Worm (Caenorhabditis elegans) whole organism, L4/young adult: ENCODE results near the gene F52E1.14.

Experiments used
- W03F9.2 ChIP-seq: fragments of 150-350 bp; optimal IDR thresholded peaks from 2 replicates; lab custom pipeline; 2014; ENCODE audit warnings: missing biosample characterization, missing genetic modification characterization
- dao-5 ChIP-seq: sonication (generic microtip); optimal IDR thresholded peaks from 2 replicates; lab custom pipeline; 2016; ENCODE audit warnings: missing genotype, missing genetic modification characterization, moderate library complexity, missing compliant biosample characterization
- him-1 ChIP-seq: sonication (generic microtip); optimal IDR thresholded peaks from 2 replicates; lab custom pipeline; 2016; ENCODE audit warnings: missing genotype, missing genetic modification reagents, missing genetic modification characterization, missing compliant biosample characterization

The F52E1.14 gene

DNA sequence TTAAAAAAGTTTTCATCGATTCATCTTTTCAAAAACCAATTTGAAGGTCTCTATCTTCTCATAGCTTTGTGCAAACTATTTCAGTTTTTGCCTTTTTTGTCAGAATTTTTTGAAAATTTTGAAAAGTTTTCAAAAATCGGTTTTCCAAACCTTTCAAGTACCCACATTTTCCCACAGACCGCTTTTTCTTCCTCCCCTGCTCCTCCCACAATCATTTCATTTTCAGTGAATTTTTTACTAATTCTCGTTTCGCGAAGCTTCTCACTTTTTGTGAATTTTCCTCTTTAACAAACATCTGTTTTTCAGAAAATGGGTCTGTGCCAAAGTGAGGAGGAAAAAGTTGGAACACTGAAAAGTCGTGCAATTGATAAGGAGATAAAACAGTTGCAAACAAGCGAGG is 13.0 kb upstream of the F52E1.14 start, which contains the start of gene gpa-2:
Gene gpa-2 (plus strand): TSS at position 301 of the 400 bp plus-strand sequence.
- no peak for TF ChIP-seq him-1 (tag; lab: Kevin White, UChicago)
- no peak for TF ChIP-seq dao-5 (tag; lab: Kevin White, UChicago)
- TF ChIP-seq W03F9.2 (tag; lab: Kevin White, UChicago) = no peak

DNA sequence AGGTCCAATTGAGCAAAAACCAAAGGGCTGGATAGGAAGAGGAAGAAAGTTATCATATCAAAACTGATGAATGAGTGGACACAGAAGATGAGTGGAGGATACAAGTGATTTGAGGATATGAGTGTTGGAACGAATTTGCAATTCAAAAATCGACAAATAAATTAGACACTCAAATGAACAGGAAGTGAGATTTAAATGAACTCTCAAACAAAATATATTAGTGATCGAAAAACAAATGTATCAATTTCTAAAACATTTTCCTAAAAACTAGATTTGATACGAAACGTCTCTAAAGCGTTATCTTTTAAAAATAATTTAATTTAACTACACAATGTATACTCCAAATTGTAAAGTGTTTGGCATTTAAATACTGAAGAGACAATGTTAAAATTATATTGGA is 8.3 kb upstream of the F52E1.14 start, which contains the start of gene F38E1.10:
Gene F38E1.10 (minus strand): TSS at position 101 of the 400 bp plus-strand sequence.
- TF ChIP-seq dao-5 (tag; lab: Kevin White, UChicago) (no peak), W03F9.2 (tag; lab: Kevin White, UChicago) (no peak), him-1 (tag; lab: Kevin White, UChicago) (no peak)

DNA sequence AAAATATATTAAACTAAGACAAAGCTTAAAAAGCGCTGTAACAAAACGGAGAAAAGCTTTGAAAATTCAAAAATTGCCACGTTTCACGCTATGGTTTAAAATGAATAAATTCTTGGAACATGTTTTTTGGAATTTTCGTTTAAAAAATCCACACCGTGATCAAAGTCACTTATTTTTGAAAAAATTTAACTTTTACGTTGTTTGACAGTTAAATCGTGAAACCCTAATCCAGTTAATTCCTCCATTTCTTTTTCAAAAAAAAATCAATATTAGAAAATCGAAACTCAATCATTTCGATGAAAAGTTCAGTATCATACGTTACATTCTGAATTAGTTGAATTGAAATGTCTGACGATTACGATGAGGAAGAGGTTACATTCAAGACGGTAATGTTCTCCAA is 7.9 kb upstream of the F52E1.14 start, which contains the start of gene F38E1.3:
Gene F38E1.3 (plus strand): TSS at position 301 of the 400 bp plus-strand sequence.
- TF ChIP-seq W03F9.2 (tag; lab: Kevin White, UChicago) = no peak
- TF ChIP-seq dao-5 (tag; lab: Kevin White, UChicago) = no peak
- TF ChIP-seq him-1 (tag; lab: Kevin White, UChicago) = no peak

DNA sequence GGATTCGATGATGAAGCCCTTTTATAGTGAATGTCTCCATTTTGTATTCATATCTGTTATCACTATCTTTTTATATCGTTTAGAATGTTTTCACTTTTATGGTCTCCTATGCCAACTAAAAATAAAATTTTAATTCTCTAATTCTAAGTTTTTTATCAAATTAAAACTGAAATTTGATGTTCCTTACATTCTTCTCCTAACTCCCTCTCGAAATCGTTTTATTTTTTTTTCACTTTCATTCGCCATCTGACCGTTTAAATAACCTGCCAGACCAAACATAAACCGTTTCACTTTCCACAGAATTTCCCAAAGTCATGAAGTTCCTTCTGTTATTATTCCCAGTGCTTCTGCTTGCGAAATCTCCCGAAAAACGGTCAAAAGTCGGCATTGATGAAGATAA is 4.5 kb upstream of the F52E1.14 start, which contains the start of gene F52E1.5:
Gene F52E1.5 (plus strand): TSS at position 301 of the 400 bp plus-strand sequence.
- TF ChIP-seq dao-5 (tag; lab: Kevin White, UChicago) = no peak
- no peak for TF ChIP-seq him-1 (tag; lab: Kevin White, UChicago)
- TF ChIP-seq W03F9.2 (tag; lab: Kevin White, UChicago) = no peak

DNA sequence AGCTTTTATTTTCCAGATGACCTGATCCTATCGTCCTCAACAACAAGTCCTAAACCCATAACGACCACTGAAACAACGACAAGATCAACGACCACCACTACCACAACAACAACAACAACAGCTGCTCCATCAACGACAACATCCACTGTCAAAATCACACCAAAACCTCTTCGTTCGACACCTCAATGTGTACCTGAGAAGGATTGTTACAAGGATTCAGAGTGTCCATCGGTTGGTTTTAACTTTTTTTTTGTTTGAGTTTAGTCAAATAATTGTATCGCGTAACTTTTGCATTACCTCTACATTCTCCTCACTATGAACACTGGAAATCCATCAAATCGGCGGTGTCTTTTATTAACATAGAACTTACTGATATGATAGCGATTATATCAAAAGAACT is 3.6 kb upstream of the F52E1.14 start:
- no peak for TF ChIP-seq him-1 (tag; lab: Kevin White, UChicago)
- no peak for TF ChIP-seq dao-5 (tag; lab: Kevin White, UChicago)
- TF ChIP-seq W03F9.2 (tag; lab: Kevin White, UChicago) = no peak

DNA sequence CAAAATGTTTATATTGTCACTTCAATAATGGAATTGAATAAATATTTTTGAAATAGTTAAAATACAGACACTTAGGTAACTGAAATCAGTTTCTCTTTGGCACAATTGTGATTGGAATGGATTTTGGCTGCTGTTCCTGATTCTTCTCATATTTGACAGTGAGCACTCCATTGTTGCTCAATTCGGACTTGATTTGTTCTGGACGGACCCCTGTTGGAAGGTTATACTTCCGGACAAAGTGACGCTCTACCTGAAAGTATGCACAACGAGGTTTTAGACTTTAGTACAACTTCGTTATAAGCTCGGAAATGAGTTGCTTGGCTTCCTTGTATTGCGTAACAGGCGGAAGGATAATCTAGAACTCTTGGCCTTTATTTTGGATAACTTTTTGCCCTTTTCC is 1.1 kb downstream of the F52E1.14 start:
- TF ChIP-seq him-1 (tag; lab: Kevin White, UChicago) = no peak
- no peak for TF ChIP-seq W03F9.2 (tag; lab: Kevin White, UChicago)

DNA sequence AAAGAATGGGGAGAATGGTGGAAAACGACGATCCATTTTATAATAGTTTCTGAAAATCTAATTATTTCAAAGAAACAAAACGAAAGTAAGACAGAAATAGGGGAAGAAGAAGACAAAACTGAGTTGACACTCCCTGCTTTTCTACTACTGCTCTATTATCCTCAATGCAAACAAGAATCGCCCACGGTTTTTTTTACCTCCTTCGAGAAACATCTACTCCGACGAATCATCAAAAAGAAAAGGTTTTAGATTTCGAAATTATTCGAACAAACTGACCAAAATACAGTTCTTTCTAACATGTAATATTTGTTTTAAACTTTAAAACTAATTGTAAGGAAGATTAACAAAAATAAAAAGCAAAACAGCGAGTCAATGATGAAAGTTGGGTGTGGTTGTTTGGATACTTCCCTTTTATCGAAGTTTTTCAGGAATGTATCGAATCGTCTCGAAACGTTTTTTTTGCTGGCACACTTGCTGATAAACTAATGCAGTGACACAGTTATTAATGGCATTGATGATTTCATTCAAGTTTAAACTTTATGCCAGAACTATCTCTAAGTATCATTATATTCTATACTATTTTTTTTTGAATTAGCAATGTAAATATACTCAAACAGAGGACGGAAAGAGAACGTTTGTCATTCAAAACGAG is 2.3 kb downstream of the F52E1.14 start, which contains the start of gene hsp-17:
Gene hsp-17 (minus strand): TSS at position 51 of the 652 bp plus-strand sequence.
- TF ChIP-seq W03F9.2 (tag; lab: Kevin White, UChicago) = no peak
- TF ChIP-seq dao-5 (tag; lab: Kevin White, UChicago) = no peak
- TF ChIP-seq him-1 (tag; lab: Kevin White, UChicago) = no peak

DNA sequence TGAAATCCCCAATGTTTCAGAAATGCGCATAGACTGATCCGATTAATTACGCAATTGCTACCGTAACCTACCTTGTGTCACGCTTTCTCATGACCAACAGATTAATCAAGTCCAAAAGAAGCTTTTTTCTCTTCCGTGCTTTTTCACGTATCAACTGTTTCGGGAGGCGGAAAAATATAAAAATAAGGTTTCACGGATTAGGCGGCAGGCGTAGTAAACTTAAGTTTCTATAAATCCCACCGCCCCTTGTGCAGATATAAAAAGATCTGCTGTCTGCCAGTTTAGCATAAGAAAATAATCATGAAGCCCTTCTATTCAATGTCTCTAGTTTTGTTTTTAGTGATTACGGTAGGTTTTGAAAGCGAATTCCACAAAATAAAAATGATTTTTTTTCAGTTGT is 3.3 kb downstream of the F52E1.14 start, which contains the start of gene gcy-7:
Gene gcy-7 (plus strand): TSS at position 301 of the 400 bp plus-strand sequence.
- TF ChIP-seq him-1 (tag; lab: Kevin White, UChicago) (no peak), dao-5 (tag; lab: Kevin White, UChicago) (no peak), W03F9.2 (tag; lab: Kevin White, UChicago) (no peak)

DNA sequence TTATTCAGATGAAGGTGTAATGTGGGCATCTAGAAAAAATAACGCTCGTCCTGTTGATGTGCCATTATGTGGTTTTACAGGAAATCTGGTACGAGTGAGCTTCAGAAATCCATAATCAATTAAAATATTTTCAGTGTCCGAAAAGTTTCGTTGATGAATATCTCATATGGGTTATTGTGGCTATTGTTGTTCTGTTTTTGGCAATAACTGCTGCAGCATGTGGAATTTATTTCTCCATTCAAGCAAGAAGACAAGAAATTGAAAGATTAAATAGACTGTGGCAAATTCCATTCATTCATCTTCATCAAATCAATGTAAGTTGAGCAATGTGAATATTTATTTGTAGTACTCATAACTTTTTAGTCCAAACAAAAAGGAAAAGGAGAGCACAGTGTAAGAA is 5.6 kb downstream of the F52E1.14 start:
- TF ChIP-seq W03F9.2 (tag; lab: Kevin White, UChicago) = no peak
- TF ChIP-seq him-1 (tag; lab: Kevin White, UChicago) = no peak
- TF ChIP-seq dao-5 (tag; lab: Kevin White, UChicago) = no peak

DNA sequence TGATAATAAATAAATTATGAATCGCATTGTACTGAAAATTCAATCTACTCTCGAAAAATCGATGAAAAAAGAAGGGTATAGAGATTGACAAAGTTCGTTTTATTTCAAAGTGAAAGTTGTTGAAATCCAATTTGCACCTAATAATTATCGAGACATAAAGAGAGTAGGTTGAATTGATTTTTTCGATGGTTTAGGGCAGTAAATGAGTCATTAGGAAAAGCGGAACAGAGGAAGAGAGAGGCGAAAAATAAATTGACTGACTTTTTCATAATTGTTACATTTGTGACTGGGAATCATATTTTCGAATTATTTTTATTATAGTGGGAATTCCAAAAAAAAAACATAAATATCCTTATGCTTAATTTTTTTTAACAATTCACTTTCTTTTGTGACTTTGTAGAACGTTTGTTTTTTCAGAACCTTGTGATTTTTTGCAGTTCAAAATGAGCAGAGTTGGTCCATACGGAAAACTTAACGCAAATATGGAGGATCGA is 10.7 kb downstream of the F52E1.14 start, which contains the start of the genes pho-6 and F52E1.3:
Gene pho-6 (minus strand): TSS at position 101 of the 494 bp plus-strand sequence.
Gene F52E1.3 (plus strand): TSS at position 444 of the 494 bp plus-strand sequence.
- TF ChIP-seq him-1 (tag; lab: Kevin White, UChicago) = no peak
- TF ChIP-seq dao-5 (tag; lab: Kevin White, UChicago) = no peak
- TF ChIP-seq W03F9.2 (tag; lab: Kevin White, UChicago) = no peak

DNA sequence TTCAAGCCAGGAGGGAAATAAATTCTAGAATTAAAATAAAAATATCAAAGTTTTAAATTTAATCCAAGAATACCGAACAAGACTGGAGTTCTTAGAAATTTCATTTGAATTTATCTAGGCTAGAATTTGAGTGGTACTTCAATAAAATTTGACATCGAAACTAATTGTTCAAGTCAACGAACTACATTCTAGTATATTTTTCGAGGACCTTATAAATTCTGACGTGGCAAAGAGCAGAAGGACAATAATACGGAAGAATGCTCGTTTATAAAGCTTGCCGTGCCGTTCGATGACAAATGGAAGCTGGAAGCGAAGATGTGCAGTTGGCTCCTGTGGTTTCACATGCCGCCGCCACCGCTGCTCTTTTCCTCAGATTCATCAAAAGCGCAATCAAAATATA is 17.1 kb downstream of the F52E1.14 start:
- TF ChIP-seq W03F9.2 (tag; lab: Kevin White, UChicago) (no peak), dao-5 (tag; lab: Kevin White, UChicago) (no peak), him-1 (tag; lab: Kevin White, UChicago) (no peak)

DNA sequence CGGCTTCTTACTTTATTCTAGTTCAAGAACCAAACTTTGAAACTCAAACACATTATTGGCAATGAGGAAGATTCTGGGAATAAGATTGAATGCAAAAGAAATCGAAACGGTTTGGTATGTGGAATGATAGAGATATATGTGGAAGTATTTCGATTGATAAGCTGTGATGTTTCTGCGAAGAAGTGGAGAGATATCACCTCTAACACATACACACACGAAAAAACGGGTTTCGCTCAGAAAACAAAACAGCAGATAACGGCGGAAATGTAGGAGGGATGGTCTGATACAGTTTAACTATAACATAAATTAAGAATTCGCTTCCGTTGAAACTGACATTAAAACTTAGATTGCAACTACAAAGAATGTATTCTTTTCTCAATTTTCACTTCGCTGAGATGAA is 17.5 kb downstream of the F52E1.14 start:
- no peak for TF ChIP-seq him-1 (tag; lab: Kevin White, UChicago)
- no peak for TF ChIP-seq W03F9.2 (tag; lab: Kevin White, UChicago)
- no peak for TF ChIP-seq dao-5 (tag; lab: Kevin White, UChicago)

DNA sequence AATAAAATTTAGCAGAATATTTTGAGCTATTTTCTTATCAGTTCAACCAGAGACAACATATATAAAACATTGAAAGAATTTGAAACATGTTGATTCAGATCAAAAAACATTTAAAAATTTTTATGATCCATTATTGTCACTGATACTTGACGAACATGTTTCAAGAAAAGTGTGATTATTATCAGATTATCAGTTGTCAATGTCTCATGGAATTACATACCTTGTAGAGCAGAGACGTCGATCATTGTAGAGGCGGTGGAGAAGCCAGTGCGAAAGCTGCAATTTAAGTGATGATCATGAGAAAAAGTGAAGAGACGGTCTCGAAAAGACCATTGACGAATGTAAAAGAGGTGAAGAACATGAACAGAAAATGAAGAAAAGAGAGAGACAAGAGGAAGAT is 18.7 kb downstream of the F52E1.14 start, which contains the start of gene F52E1.9:
Gene F52E1.9 (minus strand): TSS at position 278 of the 400 bp plus-strand sequence.
- TF ChIP-seq dao-5 (tag; lab: Kevin White, UChicago) = no peak
